Fruit fly (Drosophila melanogaster): ENCODE data around the gene CG31266.

Gene CG31266

dm6 chr3R:17117607-17118327 is 14.7 kb upstream of the CG31266 start (continued):
- TF ChIP-seq pzg (GFP tag; optimal IDR thresholded peaks at IDR 0.05) (no peak), CG13424 (tag; optimal IDR thresholded peaks at IDR 0.05) (peak; percentile 18), CG7839 (tag; optimal IDR thresholded peaks at IDR 0.05) (peak; percentile 40), CG6689 (GFP tag; IDR thresholded peaks at IDR 0.05) (0 out of 2 replicates have a peak, but pooled peaks have one; percentile 8), CG8924 (tag; optimal IDR thresholded peaks at IDR 0.05) (peak; percentile 12), ara (GFP tag; IDR thresholded peaks at IDR 0.05) (0 out of 2 replicates have a peak, but pooled peaks have one; percentile 34), Sry-δ (GFP tag; optimal IDR thresholded peaks at IDR 0.05) (no peak), CG8359 (GFP tag; optimal IDR thresholded peaks at IDR 0.05; ENCODE audit: borderline replicate concordance) (peak; percentile 11), rib (GFP tag; IDR thresholded peaks at IDR 0.05) (peak; percentile 20; the same call in 1 of the 2 replicates), fd96Cb (tag; optimal IDR thresholded peaks at IDR 0.05) (no peak), CG2678 (tag; optimal IDR thresholded peaks at IDR 0.05) (peak; percentile 42), CG8388 (GFP tag; optimal IDR thresholded peaks at IDR 0.05) (peak; percentile 8), al (GFP tag; IDR thresholded peaks at IDR 0.05) (no peak), CG4424 (GFP tag; optimal IDR thresholded peaks at IDR 0.05) (peak; percentile 24), psq (GFP tag; optimal IDR thresholded peaks at IDR 0.05) (peak; percentile 80), CG2202 (tag; optimal IDR thresholded peaks at IDR 0.05) (peak; percentile 27), esg (GFP tag; conservative IDR thresholded peaks at IDR 0.05) (no peak), CG12391 (tag; optimal IDR thresholded peaks at IDR 0.05) (peak; percentile 29), CG8478 (optimal IDR thresholded peaks at IDR 0.05) (no peak), CG17568 (GFP tag; optimal IDR thresholded peaks at IDR 0.05) (no peak), pum (GFP tag; optimal IDR thresholded peaks at IDR 0.05) (peak; percentile 8), grau (tag; optimal IDR thresholded peaks at IDR 0.05) (peak; percentile 29), tio (GFP tag; optimal IDR thresholded peaks at IDR 0.05) (peak; percentile 17), bbx (GFP tag; IDR thresholded peaks at IDR 0.05; ENCODE audit: partially characterized antibody) (no peak), kni (GFP tag; optimal IDR thresholded peaks at IDR 0.05) (peak; percentile 61), eve (GFP tag; optimal IDR thresholded peaks at IDR 0.05) (peak in 1 of 2 experiments; percentile 55), D (optimal IDR thresholded peaks at IDR 0.05) (no peak), D (GFP tag; optimal IDR thresholded peaks at IDR 0.05) (peak; percentile 30), C15 (GFP tag; IDR thresholded peaks at IDR 0.05) (no peak), CG10209 (GFP tag; optimal IDR thresholded peaks at IDR 0.05) (no peak), CG16863 (GFP tag; optimal IDR thresholded peaks at IDR 0.05) (no peak), CG7556 (GFP tag; optimal IDR thresholded peaks at IDR 0.05) (peak; percentile 31), mam (GFP tag; optimal IDR thresholded peaks at IDR 0.05) (peak; percentile 5), lmd (GFP tag; IDR thresholded peaks at IDR 0.05) (no peak), CG12659 (GFP tag; optimal IDR thresholded peaks at IDR 0.05) (no peak), hth (optimal IDR thresholded peaks at IDR 0.05) (no peak), CTCF (GFP tag; optimal IDR thresholded peaks at IDR 0.05) (no peak), Dp (GFP tag; optimal IDR thresholded peaks at IDR 0.05) (no peak), ken (GFP tag; IDR thresholded peaks at IDR 0.05) (no peak), CG17361 (GFP tag; IDR thresholded peaks at IDR 0.05) (peak; percentile 69; the same call in 2 of the 3 replicates), Xrp1 (GFP tag; IDR thresholded peaks at IDR 0.05) (peak; percentile 58; the same call in 1 of the 2 replicates), CG3838 (GFP tag; optimal IDR thresholded peaks at IDR 0.05) (no peak), zfh1 (GFP tag; IDR thresholded peaks at IDR 0.05) (no peak), CG8290 (GFP tag; optimal IDR thresholded peaks at IDR 0.05) (no peak), CG8290 (tag; optimal IDR thresholded peaks at IDR 0.05) (no peak), CG7357 (GFP tag; IDR thresholded peaks at IDR 0.05) (no peak), Mes4 (GFP tag; optimal IDR thresholded peaks at IDR 0.05) (no peak), chm (GFP tag; IDR thresholded peaks at IDR 0.05) (no peak), CG10267 (tag; optimal IDR thresholded peaks at IDR 0.05) (peak; percentile 14), bsh (GFP tag; optimal IDR thresholded peaks at IDR 0.05) (peak in 1 of 2 experiments; percentile 55), sug (tag; optimal IDR thresholded peaks at IDR 0.05) (no peak)
